Fruit fly (Drosophila melanogaster): ENCODE measurements around the gene Nrg.

The Nrg gene

dm6 chrX:8558762-8559172 lies 41.6 kb downstream of the Nrg start, which contains the start of gene IntS4 (continued):
- TF ChIP-seq Mes4 (GFP tag; optimal IDR thresholded peaks at IDR 0.05) (no peak), crol (GFP tag; IDR thresholded peaks at IDR 0.05) (no peak), pros (GFP tag; optimal IDR thresholded peaks at IDR 0.05) (no peak), gce (GFP tag; IDR thresholded peaks at IDR 0.05) (no peak), CG5180 (GFP tag; optimal IDR thresholded peaks at IDR 0.05) (no peak), tin (GFP tag; optimal IDR thresholded peaks at IDR 0.05) (peak; percentile 66), sug (tag; optimal IDR thresholded peaks at IDR 0.05) (peak; percentile 79), seq (GFP tag; IDR thresholded peaks at IDR 0.05) (peak; percentile 40; the same call in 1 of the 2 replicates), p53 (GFP tag; optimal IDR thresholded peaks at IDR 0.05) (no peak), disco-r (GFP tag; optimal IDR thresholded peaks at IDR 0.05) (no peak), CG11456 (GFP tag; IDR thresholded peaks at IDR 0.05) (peak; percentile 75; the same call in 2 of the 3 replicates), ERR (GFP tag; optimal IDR thresholded peaks at IDR 0.05) (no peak), CG1832 (GFP tag; optimal IDR thresholded peaks at IDR 0.05) (no peak), CG17829 (tag; optimal IDR thresholded peaks at IDR 0.05) (peak; percentile 78), dan (GFP tag; IDR thresholded peaks at IDR 0.05) (no peak), Ets97D (GFP tag; optimal IDR thresholded peaks at IDR 0.05) (peak; percentile 47), Oli (tag; optimal IDR thresholded peaks at IDR 0.05) (peak; percentile 44), CG32767 (GFP tag; IDR thresholded peaks at IDR 0.05) (no peak), trh (GFP tag; optimal IDR thresholded peaks at IDR 0.05) (no peak), CG16779 (GFP tag; IDR thresholded peaks at IDR 0.05) (no peak), hkb (optimal IDR thresholded peaks at IDR 0.05) (no peak), hkb (GFP tag; IDR thresholded peaks at IDR 0.05) (peak; percentile 34; the same call in 1 of the 2 replicates), pum (GFP tag; optimal IDR thresholded peaks at IDR 0.05) (peak; percentile 8), Xrp1 (GFP tag; IDR thresholded peaks at IDR 0.05) (peak; percentile 62), CG13424 (tag; optimal IDR thresholded peaks at IDR 0.05) (peak; percentile 76), CG9727 (GFP tag; optimal IDR thresholded peaks at IDR 0.05) (peak; percentile 68), CG13894 (tag; optimal IDR thresholded peaks at IDR 0.05) (no peak), br (optimal IDR thresholded peaks at IDR 0.05) (no peak), jigr1 (GFP tag; IDR thresholded peaks at IDR 0.05) (no peak), CG1647 (GFP tag; optimal IDR thresholded peaks at IDR 0.05) (peak; percentile 3), cwo (GFP tag; optimal IDR thresholded peaks at IDR 0.05) (peak; percentile 37), CG2120 (GFP tag; optimal IDR thresholded peaks at IDR 0.05) (peak; percentile 79), fu2 (GFP tag; optimal IDR thresholded peaks at IDR 0.05) (no peak), CG12104 (GFP tag; optimal IDR thresholded peaks at IDR 0.05) (peak; percentile 26), prd (optimal IDR thresholded peaks at IDR 0.05) (no peak), prd (GFP tag; IDR thresholded peaks at IDR 0.05) (peak; percentile 77), Hand (GFP tag; optimal IDR thresholded peaks at IDR 0.05) (no peak), CG6272 (GFP tag; IDR thresholded peaks at IDR 0.05) (peak; percentile 75), Hmx (GFP tag; optimal IDR thresholded peaks at IDR 0.05) (no peak), otp (GFP tag; IDR thresholded peaks at IDR 0.05) (no peak), vfl (GFP tag; optimal IDR thresholded peaks at IDR 0.05) (peak; percentile 71), nom (GFP tag; optimal IDR thresholded peaks at IDR 0.05) (peak; percentile 21), cas (GFP tag; IDR thresholded peaks at IDR 0.05) (peak; percentile 56; the same call in 1 of the 2 replicates), Usf (GFP tag; optimal IDR thresholded peaks at IDR 0.05) (peak; percentile 26), tll (GFP tag; optimal IDR thresholded peaks at IDR 0.05) (no peak), CG3065 (GFP tag; optimal IDR thresholded peaks at IDR 0.05) (no peak), lbe (GFP tag; optimal IDR thresholded peaks at IDR 0.05) (peak; percentile 75), mam (GFP tag; optimal IDR thresholded peaks at IDR 0.05) (peak; percentile 61), danr (GFP tag; IDR thresholded peaks at IDR 0.05) (0 out of 2 replicates have a peak, but pooled peaks have one; percentile 13), toy (GFP tag; IDR thresholded peaks at IDR 0.05) (no peak), CG7987 (GFP tag; optimal IDR thresholded peaks at IDR 0.05) (no peak), CG16815 (GFP tag; optimal IDR thresholded peaks at IDR 0.05) (peak; percentile 26), CG8281 (tag; optimal IDR thresholded peaks at IDR 0.05) (no peak)
